Worm (Caenorhabditis elegans): ENCODE results near the gene ags-3.

ce11 chrX:5279674-5280073, 23.7 kb downstream of the ags-3 start, which contains the start of gene rga-8:
- TF ChIP-seq ceh-82 (tag; optimal IDR thresholded peaks at IDR 0.05) (no peak), ama-1 (optimal IDR thresholded peaks at IDR 0.05) (no peak), elt-2 (tag; optimal IDR thresholded peaks at IDR 0.05) (no peak), isw-1 (GFP tag; IDR thresholded peaks at IDR 0.05) (no peak), rnt-1 (tag; optimal IDR thresholded peaks at IDR 0.05) (no peak), lin-13 (GFP tag; optimal IDR thresholded peaks at IDR 0.05) (no peak), nhr-11 (tag; optimal IDR thresholded peaks at IDR 0.05) (no peak), elt-3 (tag; optimal IDR thresholded peaks at IDR 0.05) (no peak), nhr-12 (tag; optimal IDR thresholded peaks at IDR 0.05) (no peak), pqm-1 (tag; optimal IDR thresholded peaks at IDR 0.05) (no peak), egl-27 (tag; optimal IDR thresholded peaks at IDR 0.05) (no peak), blmp-1 (tag; optimal IDR thresholded peaks at IDR 0.05) (no peak)

Measured in whole organism, L1 larva.